Fruit fly (Drosophila melanogaster) whole organism, embryonic: ENCODE results near the gene CG3634.

Experiments used
- Adf1 ChIP-seq: fragments of 200-800 bp; sonication (Bioruptor generic); IDR thresholded peaks from 2 replicates; pipeline ENCODE4 v1.3.6; 2022; ENCODE audit warnings: missing biosample characterization, missing genetic modification characterization
- Aef1 ChIP-seq: fragments of 200-800 bp; sonication (Bioruptor generic); IDR thresholded peaks from 3 replicates; pipeline ENCODE4 v1.3.6; 2022; ENCODE audit warnings: missing biosample characterization, missing genetic modification characterization
- CG10462 ChIP-seq: fragments of 200-800 bp; sonication (Bioruptor generic); optimal IDR thresholded peaks from 2 replicates; lab custom pipeline; 2016; ENCODE audit warnings: missing biosample characterization, missing genetic modification characterization
- CG10565 ChIP-seq: fragments of 200-800 bp; sonication (Bioruptor generic); optimal IDR thresholded peaks from 3 replicates; lab custom pipeline; 2016; ENCODE audit warnings: missing biosample characterization, mild to moderate bottlenecking, missing genetic modification characterization
- CG10979 ChIP-seq: fragments of 200-800 bp; sonication (Bioruptor generic); optimal IDR thresholded peaks from 2 replicates; lab custom pipeline; 2018; ENCODE audit warnings: missing biosample characterization, mild to moderate bottlenecking, missing genetic modification characterization, moderate library complexity
- CG11247 ChIP-seq: fragments of 200-800 bp; sonication (Bioruptor generic); IDR thresholded peaks from 2 replicates; pipeline ENCODE4 v1.3.6; 2022; ENCODE audit warnings: missing biosample characterization, missing genetic modification characterization
- CG11723 ChIP-seq: fragments of 200-800 bp; sonication (Bioruptor generic); optimal IDR thresholded peaks from 2 replicates; lab custom pipeline; 2017; ENCODE audit warnings: missing biosample characterization, mild to moderate bottlenecking, missing genetic modification characterization
- CG1233 ChIP-seq: fragments of 200-800 bp; sonication (Bioruptor generic); optimal IDR thresholded peaks from 4 replicates; lab custom pipeline; 2018; ENCODE audit warnings: missing biosample characterization, mild to moderate bottlenecking, missing genetic modification characterization
- CG12769 ChIP-seq: fragments of 200-800 bp; sonication (Bioruptor generic); optimal IDR thresholded peaks from 2 replicates; lab custom pipeline; 2019; ENCODE audit warnings: missing biosample characterization, mild to moderate bottlenecking, missing genetic modification characterization, moderate library complexity
- CG14050 ChIP-seq: fragments of 200-800 bp; sonication (Bioruptor generic); IDR thresholded peaks from 3 replicates; pipeline ENCODE4 v1.3.6; 2022; ENCODE audit warnings: missing biosample characterization, missing genetic modification characterization
- CG15011 ChIP-seq: fragments of 200-800 bp; sonication (Bioruptor generic); optimal IDR thresholded peaks from 3 replicates; lab custom pipeline; 2018; ENCODE audit warnings: missing biosample characterization, mild to moderate bottlenecking, missing genetic modification characterization
- CG17361 ChIP-seq: fragments of 200-800 bp; sonication (Bioruptor generic); IDR thresholded peaks from 3 replicates; pipeline ENCODE4 v1.3.6; 2022; ENCODE audit warnings: missing biosample characterization, missing genetic modification characterization
- CG17612 ChIP-seq: fragments of 200-800 bp; sonication (Bioruptor generic); IDR thresholded peaks from 2 replicates; pipeline ENCODE4 v1.3.6; 2022; ENCODE audit warnings: missing biosample characterization, missing genetic modification characterization
- CG1832 ChIP-seq: fragments of 200-800 bp; sonication (Bioruptor generic); optimal IDR thresholded peaks from 2 replicates; lab custom pipeline; 2017; ENCODE audit warnings: missing biosample characterization, mild to moderate bottlenecking, missing genetic modification characterization, inconsistent platforms
- CG2199 ChIP-seq: fragments of 200-800 bp; sonication (Bioruptor generic); IDR thresholded peaks from 3 replicates; pipeline ENCODE4 v1.3.6; 2022; ENCODE audit warnings: missing biosample characterization, missing genetic modification characterization
- CG2202 ChIP-seq: fragments of 200-800 bp; sonication (Bioruptor generic); optimal IDR thresholded peaks from 2 replicates; lab custom pipeline; 2018; ENCODE audit warnings: missing biosample characterization, mild to moderate bottlenecking, missing genetic modification characterization
- CG2875 ChIP-seq: fragments of 200-800 bp; sonication (Bioruptor generic); optimal IDR thresholded peaks from 2 replicates; lab custom pipeline; 2017; ENCODE audit warnings: missing biosample characterization, mild to moderate bottlenecking, missing genetic modification characterization, missing genetic modification reagents
- CG30403 ChIP-seq: fragments of 200-800 bp; sonication (Bioruptor generic); optimal IDR thresholded peaks from 3 replicates; lab custom pipeline; 2016; ENCODE audit warnings: missing biosample characterization, missing genetic modification characterization
- CG34224 ChIP-seq: fragments of 200-800 bp; sonication (Bioruptor generic); IDR thresholded peaks from 3 replicates; pipeline ENCODE4 v1.3.6; 2022; ENCODE audit warnings: missing biosample characterization, missing genetic modification characterization; ENCODE audit not compliant: partially characterized antibody
- CG34422 ChIP-seq: fragments of 200-800 bp; sonication (Bioruptor generic); IDR thresholded peaks from 3 replicates; pipeline ENCODE4 v1.3.6; 2022; ENCODE audit warnings: missing biosample characterization, missing genetic modification characterization
- CG3838 ChIP-seq: fragments of 200-800 bp; sonication (Bioruptor generic); optimal IDR thresholded peaks from 3 replicates; lab custom pipeline; 2016; ENCODE audit warnings: missing biosample characterization, missing genetic modification characterization
- CG43689 ChIP-seq: fragments of 200-800 bp; sonication (Bioruptor generic); IDR thresholded peaks from 2 replicates; pipeline ENCODE4 v1.3.6; 2022; ENCODE audit warnings: missing biosample characterization, missing genetic modification characterization
- CG6765 ChIP-seq: fragments of 200-800 bp; sonication (Bioruptor generic); optimal IDR thresholded peaks from 3 replicates; lab custom pipeline; 2017; ENCODE audit warnings: missing biosample characterization, mild to moderate bottlenecking, missing genetic modification characterization
- CG8765 ChIP-seq: fragments of 200-800 bp; sonication (Bioruptor generic); IDR thresholded peaks from 2 replicates; pipeline ENCODE4 v1.3.6; 2022; ENCODE audit warnings: missing biosample characterization, missing genetic modification characterization
- CG8924 ChIP-seq: fragments of 200-800 bp; optimal IDR thresholded peaks from 3 replicates; lab custom pipeline; 2019; ENCODE audit warnings: missing biosample characterization, mild to moderate bottlenecking, missing genetic modification characterization, moderate library complexity
- CrebB ChIP-seq: fragments of 200-800 bp; sonication (Bioruptor generic); optimal IDR thresholded peaks from 3 replicates; lab custom pipeline; 2018; ENCODE audit warnings: missing biosample characterization, mild to moderate bottlenecking, missing genetic modification characterization
- Deaf1 ChIP-seq: fragments of 200-800 bp; optimal IDR thresholded peaks from 3 replicates; lab custom pipeline; 2019; ENCODE audit warnings: missing biosample characterization, mild to moderate bottlenecking, missing genetic modification characterization, moderate library complexity
- Dll ChIP-seq: fragments of 200-800 bp; sonication (Bioruptor generic); IDR thresholded peaks from 4 replicates; pipeline ENCODE4 v1.3.6; 2022; ENCODE audit warnings: missing biosample characterization, missing genetic modification characterization; ENCODE audit not compliant: partially characterized antibody
- Dp ChIP-seq: fragments of 200-800 bp; sonication (Bioruptor generic); optimal IDR thresholded peaks from 2 replicates; lab custom pipeline; 2018; ENCODE audit warnings: missing biosample characterization, mild to moderate bottlenecking, missing genetic modification characterization, moderate library complexity
- Gsc ChIP-seq: fragments of 200-800 bp; sonication (Bioruptor generic); IDR thresholded peaks from 2 replicates; pipeline ENCODE4 v1.3.6; 2022; ENCODE audit warnings: missing biosample characterization, missing genetic modification characterization
- NC2α ChIP-seq: fragments of 200-800 bp; sonication (Bioruptor generic); optimal IDR thresholded peaks from 2 replicates; lab custom pipeline; 2016; ENCODE audit warnings: missing biosample characterization, missing genetic modification characterization
- NK7.1 ChIP-seq: fragments of 200-800 bp; sonication (Bioruptor generic); optimal IDR thresholded peaks from 3 replicates; lab custom pipeline; 2016; ENCODE audit warnings: missing biosample characterization, missing genetic modification characterization
- Tbp ChIP-seq: fragments of >200 bp; optimal IDR thresholded peaks from 2 replicates; lab custom pipeline; 2018; ENCODE audit warnings: missing biosample characterization, missing genetic modification characterization
- cg ChIP-seq: fragments of 200-800 bp; sonication (Bioruptor generic); optimal IDR thresholded peaks from 3 replicates; lab custom pipeline; 2019; ENCODE audit warnings: missing biosample characterization, mild to moderate bottlenecking, missing genetic modification characterization, moderate library complexity
- crc ChIP-seq: fragments of 200-800 bp; sonication (Bioruptor generic); optimal IDR thresholded peaks from 2 replicates; lab custom pipeline; 2016; ENCODE audit warnings: missing biosample characterization, missing genetic modification characterization
- emc ChIP-seq: fragments of 200-800 bp; sonication (Bioruptor generic); optimal IDR thresholded peaks from 2 replicates; lab custom pipeline; 2016; ENCODE audit warnings: missing biosample characterization, missing genetic modification characterization
- en ChIP-seq: fragments of 200-800 bp; sonication (Bioruptor generic); optimal IDR thresholded peaks from 2 replicates; lab custom pipeline; 2016; ENCODE audit warnings: missing biosample characterization, missing genetic modification characterization
- fu2 ChIP-seq: fragments of 200-800 bp; sonication (Bioruptor generic); optimal IDR thresholded peaks from 2 replicates; lab custom pipeline; 2016; ENCODE audit warnings: missing biosample characterization, missing genetic modification characterization
- hbn ChIP-seq: fragments of 200-800 bp; sonication (Bioruptor generic); IDR thresholded peaks from 2 replicates; pipeline ENCODE4 v1.3.6; 2022; ENCODE audit warnings: missing biosample characterization, missing genetic modification characterization; ENCODE audit not compliant: partially characterized antibody
- knrl ChIP-seq: fragments of 200-800 bp; sonication (Bioruptor generic); IDR thresholded peaks from 3 replicates; pipeline ENCODE4 v1.3.6; 2022; ENCODE audit warnings: missing biosample characterization, missing genetic modification characterization; ENCODE audit not compliant: partially characterized antibody
- lbe ChIP-seq: fragments of 200-800 bp; sonication (Bioruptor generic); optimal IDR thresholded peaks from 2 replicates; lab custom pipeline; 2016; ENCODE audit warnings: missing biosample characterization, mild to moderate bottlenecking, missing genetic modification characterization
- mld ChIP-seq: fragments of 200-800 bp; sonication (Bioruptor generic); IDR thresholded peaks from 3 replicates; pipeline ENCODE4 v1.3.6; 2022; ENCODE audit warnings: missing biosample characterization, missing genetic modification characterization; ENCODE audit not compliant: partially characterized antibody
- nerfin-2 ChIP-seq: fragments of 200-800 bp; sonication (Bioruptor generic); IDR thresholded peaks from 2 replicates; pipeline ENCODE4 v1.3.6; 2022; ENCODE audit warnings: missing biosample characterization, missing genetic modification characterization; ENCODE audit not compliant: partially characterized antibody
- salm ChIP-seq: fragments of 200-800 bp; sonication (Bioruptor generic); optimal IDR thresholded peaks from 2 replicates; lab custom pipeline; 2018; ENCODE audit warnings: missing biosample characterization, mild to moderate bottlenecking, missing genetic modification characterization
- sna ChIP-seq: fragments of 200-800 bp; sonication (Bioruptor generic); IDR thresholded peaks from 2 replicates; pipeline ENCODE4 v1.3.6; 2022; ENCODE audit warnings: missing biosample characterization, missing genetic modification characterization; ENCODE audit not compliant: partially characterized antibody
- tll ChIP-seq, 2 experiments: fragments of 200-800 bp in 1 of 2; fragments of >200 bp in 1 of 2; sonication (Bioruptor generic) in 1 of 2; optimal IDR thresholded peaks; 2 replicates each; lab custom pipeline; 2017 to 2019; ENCODE audit warnings: missing biosample characterization in 2 of 2, missing genetic modification characterization in 2 of 2, mild to moderate bottlenecking in 1 of 2, moderate library complexity in 1 of 2
- toy ChIP-seq: fragments of 200-800 bp; sonication (Bioruptor generic); IDR thresholded peaks from 2 replicates; pipeline ENCODE4 v1.3.6; 2022; ENCODE audit warnings: missing biosample characterization, missing genetic modification characterization
- twi ChIP-seq: fragments of 200-800 bp; optimal IDR thresholded peaks from 2 replicates; lab custom pipeline; 2019; ENCODE audit warnings: missing biosample characterization, mild to moderate bottlenecking, missing genetic modification characterization, moderate library complexity
- usp ChIP-seq: fragments of >200 bp; optimal IDR thresholded peaks from 2 replicates; lab custom pipeline; 2017; ENCODE audit warnings: missing biosample characterization, missing genetic modification characterization
- zf30C ChIP-seq: fragments of 200-800 bp; sonication (Bioruptor generic); optimal IDR thresholded peaks from 3 replicates; lab custom pipeline; 2018; ENCODE audit warnings: missing biosample characterization, mild to moderate bottlenecking, missing genetic modification characterization

The CG3634 gene

DNA sequence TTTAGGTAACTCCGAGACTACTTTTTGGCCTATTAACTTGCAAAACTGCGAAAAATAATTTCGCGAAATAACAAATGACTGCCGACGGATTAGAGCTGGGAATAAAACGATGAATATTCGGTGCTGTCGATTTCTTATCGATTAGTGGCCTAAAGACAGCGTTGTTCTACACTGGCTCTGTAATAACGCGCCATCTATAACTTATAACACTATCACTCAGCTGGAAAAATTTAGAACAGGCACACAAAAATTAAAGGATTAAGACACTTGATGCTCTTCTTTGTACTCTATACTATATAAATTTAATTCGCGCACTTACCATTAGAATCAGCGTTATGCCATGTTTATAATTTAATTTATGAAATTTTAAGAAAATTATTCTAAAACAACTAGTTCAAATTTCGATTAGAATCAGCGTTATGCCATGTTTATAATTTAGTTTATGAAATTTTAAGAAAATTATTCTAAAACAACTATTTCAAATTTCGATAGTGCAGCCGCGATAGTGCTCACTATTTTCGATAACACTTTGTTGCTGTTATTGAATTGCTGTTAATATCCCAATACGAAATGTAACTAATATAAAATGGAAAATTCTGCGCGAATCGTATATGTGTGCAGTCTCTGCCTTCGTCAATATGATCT lies 32.5 kb upstream of the CG3634 start, which contains the start of the genes CSN3 and CG11456 (continued):
- TF ChIP-seq CG10979 (tag; lab: Kevin White, UChicago) (no peak), Tbp (no peak), CG8765 (GFP tag; lab: Robert Waterston, UW) (no peak), toy (no peak), CG17361 (no peak), cg (GFP tag; lab: Kevin White, UChicago) (no peak), CrebB (no peak), CG34422 (GFP tag; lab: Robert Waterston, UW) (peak; percentile 34; the same call in 2 of the 3 replicates), CG10565 (GFP tag; lab: Kevin White, UChicago) (no peak), Deaf1 (tag; lab: Kevin White, UChicago) (no peak), sna (GFP tag; lab: Robert Waterston, UW) (peak; percentile 37; the same call in 1 of the 2 replicates), Gsc (GFP tag; lab: Robert Waterston, UW) (no peak), emc (no peak), zf30C (GFP tag; lab: Kevin White, UChicago) (no peak), Adf1 (GFP tag; lab: Robert Waterston, UW) (no peak), CG1832 (GFP tag; lab: Kevin White, UChicago) (no peak), CG2202 (tag; lab: Kevin White, UChicago) (no peak), Dll (peak; percentile 68; the same call in 3 of the 4 replicates), mld (GFP tag; lab: Robert Waterston, UW) (peak; percentile 23; the same call in 1 of the 3 replicates), tll (GFP tag; optimal IDR thresholded peaks at IDR 0.05; lab: Kevin White, UChicago) (no peak), CG34224 (GFP tag; lab: Robert Waterston, UW) (peak; percentile 58), CG6765 (GFP tag; lab: Kevin White, UChicago) (no peak), CG43689 (GFP tag; lab: Robert Waterston, UW) (no peak), CG11723 (GFP tag; lab: Kevin White, UChicago) (no peak), knrl (peak; percentile 68), CG2875 (GFP tag; lab: Kevin White, UChicago) (no peak), Aef1 (GFP tag; lab: Robert Waterston, UW) (no peak), fu2 (GFP tag; lab: Kevin White, UChicago) (peak; percentile 59), CG10462 (GFP tag; lab: Kevin White, UChicago) (no peak), CG11247 (peak; percentile 33; the same call in 1 of the 2 replicates), salm (tag; lab: Kevin White, UChicago) (no peak), hbn (GFP tag; lab: Robert Waterston, UW) (peak; percentile 54), NC2α (GFP tag; lab: Kevin White, UChicago) (no peak), CG3838 (GFP tag; lab: Kevin White, UChicago) (no peak), nerfin-2 (GFP tag; lab: Robert Waterston, UW) (peak; percentile 31; the same call in 1 of the 2 replicates), NK7.1 (GFP tag; lab: Kevin White, UChicago) (no peak), twi (tag; lab: Kevin White, UChicago) (no peak), usp (GFP tag; lab: Kevin White, UChicago) (no peak), CG14050 (GFP tag; lab: Robert Waterston, UW) (no peak), CG1233 (GFP tag; lab: Kevin White, UChicago) (no peak), CG12769 (no peak), CG2199 (0 out of 3 replicates have a peak, but pooled peaks have one; percentile 47), lbe (GFP tag; lab: Kevin White, UChicago) (no peak), en (GFP tag; lab: Kevin White, UChicago) (no peak), CG8924 (no peak), Dp (GFP tag; lab: Kevin White, UChicago) (peak; percentile 70), CG15011 (no peak), CG30403 (GFP tag; lab: Kevin White, UChicago) (peak; percentile 58), crc (GFP tag; lab: Kevin White, UChicago) (no peak), CG17612 (GFP tag; lab: Robert Waterston, UW) (no peak)
